Worm (Caenorhabditis elegans) whole organism, L2 larva: Measurements from ENCODE around the gene bgnt-1.4.
A peak's percentile ranks its signal among the peaks of the same experiment; 100 is the strongest.

Experiments used
- C34F6.9 ChIP-seq: fragments of 150-350 bp; optimal IDR thresholded peaks from 2 replicates; lab custom pipeline; 2014; ENCODE audit warnings: missing biosample characterization, missing genetic modification characterization
- F13H6.1 ChIP-seq: sonication (generic microtip); optimal IDR thresholded peaks from 2 replicates; lab custom pipeline; 2016; ENCODE audit warnings: missing genetic modification characterization, missing compliant biosample characterization
- R02D3.7 ChIP-seq: fragments of 150-350 bp; optimal IDR thresholded peaks from 2 replicates; lab custom pipeline; 2014; ENCODE audit warnings: missing biosample characterization, missing genetic modification characterization
- Y55F3AM.14 ChIP-seq: fragments of 200-800 bp; sonication (Bioruptor generic); optimal IDR thresholded peaks from 2 replicates; lab custom pipeline; 2018; ENCODE audit warnings: mild to moderate bottlenecking, missing genetic modification characterization, missing compliant biosample characterization
- alr-1 ChIP-seq: fragments of 150-350 bp; optimal IDR thresholded peaks from 2 replicates; lab custom pipeline; 2014; ENCODE audit warnings: missing biosample characterization, missing genetic modification characterization
- aly-2 ChIP-seq: fragments of 150-350 bp; optimal IDR thresholded peaks from 2 replicates; lab custom pipeline; 2014; ENCODE audit warnings: missing biosample characterization, missing genetic modification characterization
- ama-1 ChIP-seq: fragments of 150-350 bp; optimal IDR thresholded peaks from 2 replicates; lab custom pipeline; 2018; ENCODE audit warnings: inconsistent platforms
- blmp-1 ChIP-seq: sonication (generic microtip); optimal IDR thresholded peaks from 2 replicates; lab custom pipeline; 2017; ENCODE audit warnings: missing genetic modification characterization, mild to moderate bottlenecking, missing compliant biosample characterization, antibody characterized with exemption, moderate library complexity; ENCODE audit not compliant: insufficient read depth
- ceh-16 ChIP-seq: fragments of 150-350 bp; optimal IDR thresholded peaks from 2 replicates; lab custom pipeline; 2014; ENCODE audit warnings: missing biosample characterization, missing genetic modification characterization
- ceh-82 ChIP-seq: fragments of 150-350 bp; optimal IDR thresholded peaks from 2 replicates; lab custom pipeline; 2014; ENCODE audit warnings: missing biosample characterization, missing genetic modification characterization
- crh-2 ChIP-seq: sonication (generic microtip); optimal IDR thresholded peaks from 2 replicates; lab custom pipeline; 2017; ENCODE audit warnings: missing biosample characterization, missing genetic modification characterization
- dmd-4 ChIP-seq: sonication (generic microtip); optimal IDR thresholded peaks from 2 replicates; lab custom pipeline; 2017; ENCODE audit warnings: missing biosample characterization, missing genetic modification characterization
- egl-27 ChIP-seq: sonication (generic microtip); optimal IDR thresholded peaks from 3 replicates; lab custom pipeline; 2017; ENCODE audit warnings: missing biosample characterization, missing genetic modification reagents, missing genetic modification characterization
- elt-1 ChIP-seq: fragments of 150-350 bp; optimal IDR thresholded peaks from 2 replicates; lab custom pipeline; 2014; ENCODE audit warnings: missing biosample characterization, missing genetic modification characterization
- elt-3 ChIP-seq: sonication (generic microtip); optimal IDR thresholded peaks from 2 replicates; lab custom pipeline; 2017; ENCODE audit warnings: missing biosample characterization, missing genetic modification characterization
- fos-1 ChIP-seq: fragments of 150-350 bp; optimal IDR thresholded peaks from 2 replicates; lab custom pipeline; 2014; ENCODE audit warnings: missing biosample characterization, missing genetic modification characterization
- gmeb-1 ChIP-seq: fragments of 150-350 bp; optimal IDR thresholded peaks from 2 replicates; lab custom pipeline; 2014; ENCODE audit warnings: missing biosample characterization, missing genetic modification characterization
- lin-11 ChIP-seq: fragments of 150-350 bp; sonication (generic microtip); optimal IDR thresholded peaks from 2 replicates; lab custom pipeline; 2014; ENCODE audit warnings: missing biosample characterization, missing genetic modification characterization, inconsistent platforms, mixed read lengths
- lin-39 ChIP-seq: fragments of 150-350 bp; optimal IDR thresholded peaks from 2 replicates; lab custom pipeline; 2014; ENCODE audit warnings: missing biosample characterization, missing genetic modification reagents, missing genetic modification characterization
- lsy-2 ChIP-seq, 2 experiments: fragments of 150-350 bp in 1 of 2; sonication (generic microtip) in 1 of 2; optimal IDR thresholded peaks; 2 replicates each; lab custom pipeline; 2014 to 2017; ENCODE audit warnings: missing biosample characterization in 2 of 2, missing genetic modification characterization in 2 of 2
- mab-5 ChIP-seq: fragments of 150-350 bp; optimal IDR thresholded peaks from 2 replicates; lab custom pipeline; 2014; ENCODE audit warnings: missing biosample characterization, missing genetic modification characterization
- mbf-1 ChIP-seq: sonication (generic microtip); optimal IDR thresholded peaks from 2 replicates; lab custom pipeline; 2017; ENCODE audit warnings: missing biosample characterization, missing genetic modification characterization
- mdl-1 ChIP-seq, 2 experiments: fragments of 150-350 bp in 1 of 2; sonication (generic microtip) in 1 of 2; optimal IDR thresholded peaks; 2 replicates each; lab custom pipeline; 2017; ENCODE audit warnings: missing biosample characterization in 2 of 2, missing genetic modification characterization in 2 of 2
- nhr-11 ChIP-seq: fragments of 150-350 bp; optimal IDR thresholded peaks from 2 replicates; lab custom pipeline; 2014; ENCODE audit warnings: missing biosample characterization, missing genetic modification characterization
- nhr-12 ChIP-seq: fragments of 150-350 bp; optimal IDR thresholded peaks from 2 replicates; lab custom pipeline; 2014; ENCODE audit warnings: missing biosample characterization, missing genetic modification characterization
- nhr-129 ChIP-seq: fragments of 150-350 bp; optimal IDR thresholded peaks from 2 replicates; lab custom pipeline; 2014; ENCODE audit warnings: missing biosample characterization, missing genetic modification characterization
- nhr-21 ChIP-seq: fragments of 150-350 bp; optimal IDR thresholded peaks from 2 replicates; lab custom pipeline; 2014; ENCODE audit warnings: missing biosample characterization, missing genetic modification characterization
- nhr-237 ChIP-seq: fragments of 150-350 bp; optimal IDR thresholded peaks from 2 replicates; lab custom pipeline; 2014; ENCODE audit warnings: missing biosample characterization, missing genetic modification characterization
- nhr-25 ChIP-seq: fragments of 150-350 bp; sonication (generic microtip); optimal IDR thresholded peaks from 3 replicates; lab custom pipeline; 2014; ENCODE audit warnings: missing biosample characterization, missing genetic modification characterization
- nhr-77 ChIP-seq: fragments of 150-350 bp; optimal IDR thresholded peaks from 2 replicates; lab custom pipeline; 2014; ENCODE audit warnings: missing biosample characterization, missing genetic modification characterization
- peb-1 ChIP-seq: fragments of 150-350 bp; optimal IDR thresholded peaks from 2 replicates; lab custom pipeline; 2014; ENCODE audit warnings: missing biosample characterization, missing genetic modification characterization
- sem-4 ChIP-seq: fragments of 150-350 bp; optimal IDR thresholded peaks from 2 replicates; lab custom pipeline; 2014; ENCODE audit warnings: missing biosample characterization, missing genetic modification reagents, missing genetic modification characterization
- sma-3 ChIP-seq: sonication (generic microtip); optimal IDR thresholded peaks from 2 replicates; lab custom pipeline; 2016; ENCODE audit warnings: missing genetic modification reagents, missing genetic modification characterization, missing compliant biosample characterization
- sma-9 ChIP-seq, 2 experiments: fragments of 150-350 bp in 1 of 2; sonication (generic microtip) in 1 of 2; optimal IDR thresholded peaks; 2 replicates each; lab custom pipeline; 2014 to 2016; ENCODE audit warnings: missing genetic modification characterization in 2 of 2, mild to moderate bottlenecking in 1 of 2, missing biosample characterization in 1 of 2, missing compliant biosample characterization in 1 of 2, missing genetic modification reagents in 1 of 2, moderate library complexity in 1 of 2
- snpc-4 ChIP-seq: fragments of 150-350 bp; optimal IDR thresholded peaks from 2 replicates; lab custom pipeline; 2014; ENCODE audit warnings: missing biosample characterization, missing genetic modification characterization
- unc-39 ChIP-seq: fragments of 150-350 bp; optimal IDR thresholded peaks from 2 replicates; lab custom pipeline; 2014; ENCODE audit warnings: missing biosample characterization, missing genetic modification characterization
- unc-55 ChIP-seq: fragments of 150-350 bp; sonication (generic microtip); optimal IDR thresholded peaks from 3 replicates; lab custom pipeline; 2014; ENCODE audit warnings: missing biosample characterization, missing genetic modification reagents, missing genetic modification characterization
- unc-62 ChIP-seq: fragments of 150-350 bp; optimal IDR thresholded peaks from 2 replicates; lab custom pipeline; 2014; ENCODE audit warnings: missing biosample characterization, missing genetic modification reagents, missing genetic modification characterization
- zag-1 ChIP-seq: fragments of 150-350 bp; optimal IDR thresholded peaks from 2 replicates; lab custom pipeline; 2014; ENCODE audit warnings: missing biosample characterization, missing genetic modification characterization
- ztf-11 ChIP-seq: sonication (generic microtip); optimal IDR thresholded peaks from 2 replicates; lab custom pipeline; 2017; ENCODE audit warnings: missing biosample characterization, missing genetic modification characterization

The bgnt-1.4 gene

ce11 chrV:4733952-4734351 is 26.8 kb upstream of the bgnt-1.4 start:
- no peak for TF ChIP-seq lsy-2 (tag; optimal IDR thresholded peaks at IDR 0.05; lab: Kevin White, UChicago)
- no peak for TF ChIP-seq peb-1 (tag; lab: Kevin White, UChicago)
- TF ChIP-seq elt-3 (tag; lab: Kevin White, UChicago), result no peak
- TF ChIP-seq unc-55 (GFP tag; lab: Kevin White, UChicago), result no peak
- no peak for TF ChIP-seq nhr-11 (tag; lab: Kevin White, UChicago)
- TF ChIP-seq alr-1 (tag; lab: Kevin White, UChicago), result no peak
- no peak for TF ChIP-seq sem-4 (tag; lab: Kevin White, UChicago)
- no peak for TF ChIP-seq aly-2
- TF ChIP-seq zag-1, result no peak
- TF ChIP-seq ztf-11 (tag; lab: Kevin White, UChicago), result no peak
- no peak for TF ChIP-seq nhr-21
- TF ChIP-seq crh-2 (tag; lab: Kevin White, UChicago), result no peak
- TF ChIP-seq nhr-12 (tag; lab: Kevin White, UChicago), result no peak
- TF ChIP-seq unc-62 (GFP tag; lab: Kevin White, UChicago), result no peak

ce11 chrV:4734608-4735007 is 26.2 kb upstream of the bgnt-1.4 start:
- TF ChIP-seq C34F6.9 (tag; lab: Kevin White, UChicago) (no peak), sma-9 (GFP tag; optimal IDR thresholded peaks at IDR 0.05; lab: Kevin White, UChicago) (no peak), sma-9 (tag; optimal IDR thresholded peaks at IDR 0.05; lab: Kevin White, UChicago) (no peak), mab-5 (tag; lab: Kevin White, UChicago) (no peak), blmp-1 (tag; lab: Kevin White, UChicago) (no peak), alr-1 (tag; lab: Kevin White, UChicago) (no peak), nhr-129 (tag; lab: Kevin White, UChicago) (no peak), lin-39 (no peak), nhr-77 (tag; lab: Kevin White, UChicago) (no peak), sma-3 (GFP tag; lab: Kevin White, UChicago) (no peak), egl-27 (tag; lab: Kevin White, UChicago) (no peak), ceh-16 (tag; lab: Kevin White, UChicago) (no peak)
- TF ChIP-seq, all 48 proteins: peak for 0

- peak; percentile 96 for TF ChIP-seq fos-1 (tag; lab: Kevin White, UChicago)
- no peak for TF ChIP-seq blmp-1 (tag; lab: Kevin White, UChicago)
Observed at ce11 chrV:4737727-4738126, 23.0 kb upstream of the bgnt-1.4 start, which contains the start of gene F39G3.2. Gene F39G3.2, plus strand, starts transcription at chrV:4737831.

- TF ChIP-seq mdl-1 (tag; optimal IDR thresholded peaks at IDR 0.05; lab: Kevin White, UChicago), result no peak
- no peak for TF ChIP-seq sem-4 (tag; lab: Kevin White, UChicago)
- no peak for TF ChIP-seq nhr-25 (tag; lab: Kevin White, UChicago)
- TF ChIP-seq unc-39 (tag; lab: Kevin White, UChicago), result no peak
- no peak for TF ChIP-seq F13H6.1 (tag; lab: Kevin White, UChicago)
- no peak for TF ChIP-seq sma-3 (GFP tag; lab: Kevin White, UChicago)
- TF ChIP-seq fos-1 (tag; lab: Kevin White, UChicago), result peak; percentile 47
- no peak for TF ChIP-seq crh-2 (tag; lab: Kevin White, UChicago)
- no peak for TF ChIP-seq ceh-82 (tag; lab: Kevin White, UChicago)
- TF ChIP-seq unc-55 (GFP tag; lab: Kevin White, UChicago), result no peak
- TF ChIP-seq ama-1 (lab: Kevin White, UChicago), result no peak
- peak; percentile 7 for TF ChIP-seq gmeb-1 (tag; lab: Kevin White, UChicago)
- TF ChIP-seq elt-1 (tag; lab: Kevin White, UChicago), result no peak
- no peak for TF ChIP-seq lsy-2 (tag; optimal IDR thresholded peaks at IDR 0.05; lab: Kevin White, UChicago)
- TF ChIP-seq nhr-129 (tag; lab: Kevin White, UChicago), result peak; percentile 65
- TF ChIP-seq mbf-1, result no peak
- TF ChIP-seq nhr-11 (tag; lab: Kevin White, UChicago), result no peak
- TF ChIP-seq alr-1 (tag; lab: Kevin White, UChicago), result no peak
- no peak for TF ChIP-seq R02D3.7
- TF ChIP-seq sma-9 (GFP tag; optimal IDR thresholded peaks at IDR 0.05; lab: Kevin White, UChicago), result peak; percentile 45
- no peak for TF ChIP-seq sma-9 (tag; optimal IDR thresholded peaks at IDR 0.05; lab: Kevin White, UChicago)
- no peak for TF ChIP-seq dmd-4
- no peak for TF ChIP-seq ceh-16 (tag; lab: Kevin White, UChicago)
- TF ChIP-seq unc-62 (GFP tag; lab: Kevin White, UChicago), result no peak
- no peak for TF ChIP-seq lin-11 (tag; lab: Kevin White, UChicago)
- no peak for TF ChIP-seq ztf-11 (tag; lab: Kevin White, UChicago)
- no peak for TF ChIP-seq nhr-77 (tag; lab: Kevin White, UChicago)
- TF ChIP-seq egl-27 (tag; lab: Kevin White, UChicago), result no peak
- no peak for TF ChIP-seq nhr-21
- TF ChIP-seq nhr-237, result no peak
- TF ChIP-seq snpc-4, result no peak
- TF ChIP-seq peb-1 (tag; lab: Kevin White, UChicago), result no peak
- no peak for TF ChIP-seq Y55F3AM.14 (GFP tag; lab: Kevin White, UChicago)
Observed at ce11 chrV:4742190-4742589, 18.6 kb upstream of the bgnt-1.4 start, which contains the start of gene ugt-61. Gene ugt-61, plus strand, starts transcription at chrV:4742422.
